5 fruit fly cellular contexts compared by ENCODE assay signal in the genomic region with DNA sequence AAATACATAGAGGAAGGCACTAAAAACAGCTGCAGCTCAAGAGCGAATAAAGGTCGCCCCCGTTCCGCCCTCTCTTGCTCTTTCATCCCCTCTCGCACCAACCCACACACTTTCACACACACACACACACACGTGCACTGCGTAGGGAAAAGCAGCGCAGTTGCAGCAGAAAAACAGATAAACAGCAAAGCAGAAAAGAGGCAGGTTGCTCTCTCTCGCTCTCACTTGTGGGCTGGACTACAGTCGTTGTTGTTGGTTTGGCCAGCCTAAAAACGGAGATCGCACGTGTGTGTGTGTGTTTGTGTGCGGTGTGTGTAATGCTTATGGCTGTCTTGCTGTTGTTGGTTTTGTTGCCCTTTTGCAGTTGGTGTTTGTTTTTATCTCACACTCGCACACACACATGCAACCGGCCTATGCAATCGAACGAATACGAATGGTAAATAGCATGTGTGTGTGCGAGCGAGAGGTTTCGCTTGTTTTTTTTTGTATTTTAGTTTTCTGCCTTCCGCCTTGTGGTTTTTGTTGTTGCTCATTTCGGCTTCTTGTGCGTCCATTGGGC.
A peak's percentile ranks its signal among the peaks of the same experiment; 100 is the strongest.
TF ChIP-seq lines count a peak whose summit lies in the region.

No protein-coding gene starts in this region.

TF ChIP-seq in whole organism, adult, 20 proteins besides CTCF, POLR2A, EP300 and RAD21 (continued from another document):
- TF ChIP-seq Hr96 (GFP tag; optimal IDR thresholded peaks at IDR 0.05; lab: Kevin White, UChicago) (no peak), CG33017 (tag; optimal IDR thresholded peaks at IDR 0.05; lab: Kevin White, UChicago) (no peak)

TF ChIP-seq in whole organism, embryonic, 481 proteins besides CTCF, POLR2A, EP300 and RAD21 (continued from another document and continues in another):
- TF ChIP-seq pros (GFP tag; optimal IDR thresholded peaks at IDR 0.05; lab: Kevin White, UChicago) (peak; percentile 51), Side (GFP tag; optimal IDR thresholded peaks at IDR 0.05; lab: Kevin White, UChicago) (no peak), Aef1 (GFP tag; IDR thresholded peaks at IDR 0.05; lab: Robert Waterston, UW) (peak; percentile 75), Deaf1 (tag; optimal IDR thresholded peaks at IDR 0.05; lab: Kevin White, UChicago) (peak; percentile 1), HLHmδ (GFP tag; optimal IDR thresholded peaks at IDR 0.05; lab: Kevin White, UChicago) (no peak), CG7987 (GFP tag; optimal IDR thresholded peaks at IDR 0.05; lab: Kevin White, UChicago) (no peak), insv (GFP tag; optimal IDR thresholded peaks at IDR 0.05; lab: Kevin White, UChicago) (peak in 1 of 2 experiments; percentile 44), CG4282 (GFP tag; optimal IDR thresholded peaks at IDR 0.05; lab: Kevin White, UChicago) (no peak), CG8478 (optimal IDR thresholded peaks at IDR 0.05; lab: Kevin White, UChicago) (peak; percentile 98), cad (GFP tag; optimal IDR thresholded peaks at IDR 0.05; lab: Kevin White, UChicago) (peak; percentile 9), zen (tag; optimal IDR thresholded peaks at IDR 0.05; lab: Kevin White, UChicago) (peak; percentile 52), sima (GFP tag; optimal IDR thresholded peaks at IDR 0.05; lab: Kevin White, UChicago) (no peak), Nf-YA (GFP tag; IDR thresholded peaks at IDR 0.05; lab: Robert Waterston, UW) (peak; percentile 75), twi (tag; optimal IDR thresholded peaks at IDR 0.05; lab: Kevin White, UChicago) (peak; percentile 47), tll (GFP tag; optimal IDR thresholded peaks at IDR 0.05; lab: Kevin White, UChicago) (peak in 1 of 2 experiments; percentile 45), Nf-YC (tag; optimal IDR thresholded peaks at IDR 0.05; lab: Kevin White, UChicago) (peak; percentile 97), CG10209 (GFP tag; optimal IDR thresholded peaks at IDR 0.05; lab: Kevin White, UChicago) (no peak), ERR (GFP tag; optimal IDR thresholded peaks at IDR 0.05; lab: Kevin White, UChicago) (peak; percentile 74), knrl (GFP tag; IDR thresholded peaks at IDR 0.05; lab: Robert Waterston, UW; ENCODE audit: partially characterized antibody) (peak; percentile 22; the same call in 1 of the 3 replicates), nmo (GFP tag; optimal IDR thresholded peaks at IDR 0.05; lab: Kevin White, UChicago) (peak; percentile 37), HmgD (GFP tag; optimal IDR thresholded peaks at IDR 0.05; lab: Kevin White, UChicago) (peak; percentile 42), ranshi (GFP tag; IDR thresholded peaks at IDR 0.05; lab: Robert Waterston, UW) (no peak), z (GFP tag; IDR thresholded peaks at IDR 0.05; lab: Robert Waterston, UW) (peak; percentile 79; the same call in 2 of the 3 replicates), kah (GFP tag; optimal IDR thresholded peaks at IDR 0.05; lab: Kevin White, UChicago) (peak; percentile 79), crp (GFP tag; optimal IDR thresholded peaks at IDR 0.05; lab: Kevin White, UChicago) (peak in 1 of 2 experiments; percentile 7), NK7.1 (GFP tag; optimal IDR thresholded peaks at IDR 0.05; lab: Kevin White, UChicago) (no peak), CG8924 (tag; optimal IDR thresholded peaks at IDR 0.05; lab: Kevin White, UChicago) (peak; percentile 31), CG15696 (tag; optimal IDR thresholded peaks at IDR 0.05; lab: Kevin White, UChicago) (peak; percentile 39), nom (GFP tag; optimal IDR thresholded peaks at IDR 0.05; lab: Kevin White, UChicago) (peak; percentile 87)

TF ChIP-seq in whole organism, prepupa, 60 proteins besides CTCF, POLR2A, EP300 and RAD21 (continued from another document and continues in another):
- TF ChIP-seq CG6808 (GFP tag; optimal IDR thresholded peaks at IDR 0.05; lab: Kevin White, UChicago), result peak; percentile 88
- peak; percentile 19 for TF ChIP-seq dsx (GFP tag; optimal IDR thresholded peaks at IDR 0.05; lab: Kevin White, UChicago; ENCODE audit: poor library complexity, severe bottlenecking)
- TF ChIP-seq Eip75B (GFP tag; optimal IDR thresholded peaks at IDR 0.05; lab: Kevin White, UChicago), result peak; percentile 23
- peak; percentile 58 for TF ChIP-seq net (GFP tag; optimal IDR thresholded peaks at IDR 0.05; lab: Kevin White, UChicago)
- peak; percentile 89 for TF ChIP-seq fkh (GFP tag; optimal IDR thresholded peaks at IDR 0.05; lab: Kevin White, UChicago)
- TF ChIP-seq fd59A (GFP tag; optimal IDR thresholded peaks at IDR 0.05; lab: Kevin White, UChicago), result peak; percentile 47
- no peak for TF ChIP-seq CG11294 (GFP tag; IDR thresholded peaks at IDR 0.05; lab: Robert Waterston, UW)
- peak; percentile 29 to 79 for TF ChIP-seq salr (GFP tag; optimal IDR thresholded peaks at IDR 0.05; lab: Kevin White, UChicago)
- TF ChIP-seq Sox15 (GFP tag; optimal IDR thresholded peaks at IDR 0.05; lab: Kevin White, UChicago), result no peak
- peak; percentile 11 for TF ChIP-seq Sox102F (GFP tag; optimal IDR thresholded peaks at IDR 0.05; lab: Kevin White, UChicago)
- TF ChIP-seq lz (GFP tag; optimal IDR thresholded peaks at IDR 0.05; lab: Kevin White, UChicago), result no peak
- TF ChIP-seq acj6 (GFP tag; optimal IDR thresholded peaks at IDR 0.05; lab: Kevin White, UChicago), result no peak
- TF ChIP-seq CG31627 (GFP tag; optimal IDR thresholded peaks at IDR 0.05; lab: Kevin White, UChicago), result no peak
- peak; percentile 58 for TF ChIP-seq CG16779 (tag; optimal IDR thresholded peaks at IDR 0.05; lab: Kevin White, UChicago)
- peak; percentile 75 for TF ChIP-seq CG8119 (GFP tag; IDR thresholded peaks at IDR 0.05; lab: Robert Waterston, UW)
- peak; percentile 20 for TF ChIP-seq CG8632 (GFP tag; optimal IDR thresholded peaks at IDR 0.05; lab: Kevin White, UChicago)
- peak; percentile 76 for TF ChIP-seq CG6276 (GFP tag; optimal IDR thresholded peaks at IDR 0.05; lab: Kevin White, UChicago)
- TF ChIP-seq Lpt (GFP tag; optimal IDR thresholded peaks at IDR 0.05; lab: Kevin White, UChicago), result peak; percentile 78
- peak; percentile 0 for TF ChIP-seq dac (GFP tag; optimal IDR thresholded peaks at IDR 0.05; lab: Kevin White, UChicago)
- peak; percentile 41 for TF ChIP-seq CG32006 (GFP tag; optimal IDR thresholded peaks at IDR 0.05; lab: Kevin White, UChicago)
- TF ChIP-seq vri (GFP tag; optimal IDR thresholded peaks at IDR 0.05; lab: Kevin White, UChicago), result peak; percentile 58
- peak; percentile 25 for TF ChIP-seq Blimp-1 (GFP tag; optimal IDR thresholded peaks at IDR 0.05; lab: Kevin White, UChicago)
- TF ChIP-seq svp (GFP tag; lab: Kevin White, UChicago), result peak; percentile 58
- TF ChIP-seq Ets96B (tag; optimal IDR thresholded peaks at IDR 0.05; lab: Kevin White, UChicago), result peak; percentile 63
- TF ChIP-seq CG10669 (GFP tag; optimal IDR thresholded peaks at IDR 0.05; lab: Kevin White, UChicago), result peak; percentile 73
- TF ChIP-seq CG6854 (GFP tag; optimal IDR thresholded peaks at IDR 0.05; lab: Kevin White, UChicago), result peak; percentile 22
- peak; percentile 10 for TF ChIP-seq CG8319 (GFP tag; optimal IDR thresholded peaks at IDR 0.05; lab: Kevin White, UChicago)
- TF ChIP-seq Met (GFP tag; optimal IDR thresholded peaks at IDR 0.05; lab: Kevin White, UChicago), result peak; percentile 17
- peak; percentile 37 for TF ChIP-seq pdm3 (GFP tag; optimal IDR thresholded peaks at IDR 0.05; lab: Kevin White, UChicago)
- peak; percentile 70 for TF ChIP-seq CG9139 (GFP tag; optimal IDR thresholded peaks at IDR 0.05; lab: Kevin White, UChicago)
- peak; percentile 57 for TF ChIP-seq CG7368 (GFP tag; optimal IDR thresholded peaks at IDR 0.05; lab: Kevin White, UChicago)
- peak; percentile 41 for TF ChIP-seq CG3032 (tag; optimal IDR thresholded peaks at IDR 0.05; lab: Kevin White, UChicago)

TF ChIP-seq in whole organism, pupa, 21 proteins besides CTCF, POLR2A, EP300 and RAD21 (continued from another document):
- TF ChIP-seq CG13204 (GFP tag; optimal IDR thresholded peaks at IDR 0.05; lab: Kevin White, UChicago) (peak; percentile 66), D1 (tag; optimal IDR thresholded peaks at IDR 0.05; lab: Kevin White, UChicago) (peak; percentile 59), CG34367 (tag; optimal IDR thresholded peaks at IDR 0.05; lab: Kevin White, UChicago) (peak; percentile 60)

TF ChIP-seq in whole organism, wandering third instar larva, 38 proteins besides CTCF, POLR2A, EP300 and RAD21 (continued from another document):
- TF ChIP-seq sv (GFP tag; optimal IDR thresholded peaks at IDR 0.05; lab: Kevin White, UChicago) (no peak), Dfd (GFP tag; optimal IDR thresholded peaks at IDR 0.05; lab: Kevin White, UChicago) (peak; percentile 47), Mio (GFP tag; optimal IDR thresholded peaks at IDR 0.05; lab: Kevin White, UChicago) (no peak), Dif (GFP tag; optimal IDR thresholded peaks at IDR 0.05; lab: Kevin White, UChicago; ENCODE audit: partially characterized antibody) (no peak), CrebA (GFP tag; optimal IDR thresholded peaks at IDR 0.05; lab: Kevin White, UChicago; ENCODE audit: borderline replicate concordance) (peak; percentile 56), GATAd (GFP tag; optimal IDR thresholded peaks at IDR 0.05; lab: Kevin White, UChicago) (no peak), foxo (GFP tag; optimal IDR thresholded peaks at IDR 0.05; lab: Kevin White, UChicago) (no peak), jim (GFP tag; optimal IDR thresholded peaks at IDR 0.05; lab: Kevin White, UChicago) (peak; percentile 30), woc (GFP tag; optimal IDR thresholded peaks at IDR 0.05; lab: Kevin White, UChicago) (no peak), Abd-B (GFP tag; optimal IDR thresholded peaks at IDR 0.05; lab: Kevin White, UChicago) (no peak), tai (GFP tag; optimal IDR thresholded peaks at IDR 0.05; lab: Kevin White, UChicago) (no peak), ey (GFP tag; optimal IDR thresholded peaks at IDR 0.05; lab: Kevin White, UChicago) (no peak), br (GFP tag; optimal IDR thresholded peaks at IDR 0.05; lab: Kevin White, UChicago) (no peak), OdsH (GFP tag; optimal IDR thresholded peaks at IDR 0.05; lab: Kevin White, UChicago) (no peak), CG9705 (GFP tag; optimal IDR thresholded peaks at IDR 0.05; lab: Kevin White, UChicago) (no peak), N (GFP tag; optimal IDR thresholded peaks at IDR 0.05; lab: Kevin White, UChicago) (peak; percentile 43), sage (GFP tag; optimal IDR thresholded peaks at IDR 0.05; lab: Kevin White, UChicago) (no peak), usp (GFP tag; optimal IDR thresholded peaks at IDR 0.05; lab: Kevin White, UChicago) (no peak), lola (GFP tag; optimal IDR thresholded peaks at IDR 0.05; lab: Kevin White, UChicago) (no peak), psq (GFP tag; optimal IDR thresholded peaks at IDR 0.05; lab: Kevin White, UChicago) (peak; percentile 74)
TF ChIP-seq in whole organism, wandering third instar larva: peak in this region for 12.
